Fruit fly (Drosophila melanogaster): ENCODE data around the gene GILT1.

DNA sequence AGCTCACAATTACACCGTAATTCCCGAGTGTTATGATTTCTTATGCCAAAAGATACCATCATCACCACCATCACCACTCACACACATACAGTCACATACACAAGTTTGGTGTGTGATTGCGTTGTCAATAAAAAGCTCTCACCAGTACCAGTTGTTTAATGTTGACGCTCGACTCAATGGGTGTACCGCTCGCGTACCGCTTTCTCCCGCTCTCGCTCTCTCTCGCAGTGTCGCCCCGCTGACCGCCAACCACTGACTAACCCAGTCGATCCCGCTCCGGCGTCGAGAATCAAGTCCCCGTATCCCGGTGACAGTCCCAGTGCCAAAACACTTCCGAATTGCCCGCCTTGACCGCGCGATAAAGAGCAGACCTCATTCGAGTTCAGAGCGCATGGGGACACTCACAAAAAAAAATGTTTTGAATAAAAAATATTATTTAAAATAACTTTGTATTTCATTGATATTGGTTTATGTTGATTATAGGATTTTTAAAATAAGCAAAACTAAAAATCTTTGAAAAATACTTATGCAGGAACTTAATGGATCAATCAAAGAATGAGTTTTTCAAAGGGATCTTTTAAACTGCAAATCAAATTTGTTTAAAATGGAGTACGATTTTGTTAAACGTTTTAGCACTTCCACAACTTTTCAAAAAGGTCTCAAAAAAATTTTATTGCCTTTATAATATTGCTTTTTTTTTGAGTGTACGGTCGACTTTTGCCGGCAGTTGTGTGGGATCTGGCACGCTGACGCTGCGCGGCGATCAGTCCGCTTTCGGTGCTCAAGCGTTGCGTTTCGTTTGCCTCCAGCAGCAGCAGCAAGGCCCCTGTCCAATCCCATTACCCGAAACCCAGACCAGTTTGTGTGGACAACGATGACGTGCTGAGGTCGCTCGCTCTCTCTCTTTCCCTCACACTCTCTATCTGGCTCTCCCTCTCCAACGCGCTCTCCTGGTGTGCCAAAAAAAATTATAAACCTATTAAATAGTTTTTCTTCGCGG, 37.2 kb downstream of the GILT1 start, which contains the start of gene Dic1:
- TF ChIP-seq CTCF (optimal IDR thresholded peaks at IDR 0.05): no peak
- no peak for TF ChIP-seq CG8478 (optimal IDR thresholded peaks at IDR 0.05)
